Worm (Caenorhabditis elegans) whole organism, L3 larva: Measurements from ENCODE around the gene F17E9.5.

Experiments
- aly-2 ChIP-seq: fragments of 150-350 bp; optimal IDR thresholded peaks from 2 replicates; lab custom pipeline; 2014; ENCODE audit warnings: missing biosample characterization, missing genetic modification characterization
- ceh-16 ChIP-seq: sonication (generic microtip); optimal IDR thresholded peaks from 2 replicates; lab custom pipeline; 2017; ENCODE audit warnings: missing biosample characterization, missing genetic modification characterization
- ceh-28 ChIP-seq: fragments of 150-350 bp; optimal IDR thresholded peaks from 2 replicates; lab custom pipeline; 2014; ENCODE audit warnings: missing biosample characterization, missing genetic modification reagents, missing genetic modification characterization
- ceh-82 ChIP-seq: fragments of 150-350 bp; optimal IDR thresholded peaks from 2 replicates; lab custom pipeline; 2014; ENCODE audit warnings: missing biosample characterization, missing genetic modification characterization
- ceh-9 ChIP-seq: sonication (generic microtip); optimal IDR thresholded peaks from 2 replicates; lab custom pipeline; 2018; ENCODE audit warnings: missing biosample characterization, missing genetic modification characterization
- daf-12 ChIP-seq: fragments of 150-350 bp; optimal IDR thresholded peaks from 2 replicates; lab custom pipeline; 2014; ENCODE audit warnings: missing biosample characterization, missing genetic modification reagents, missing genetic modification characterization
- egl-27 ChIP-seq: sonication (generic microtip); optimal IDR thresholded peaks from 4 replicates; lab custom pipeline; 2017; ENCODE audit warnings: missing biosample characterization, missing genetic modification reagents, missing genetic modification characterization
- elt-1 ChIP-seq: fragments of 150-350 bp; optimal IDR thresholded peaks from 2 replicates; lab custom pipeline; 2014; ENCODE audit warnings: missing biosample characterization, missing genetic modification characterization
- elt-2 ChIP-seq: sonication (generic microtip); optimal IDR thresholded peaks from 2 replicates; lab custom pipeline; 2016; ENCODE audit warnings: missing genetic modification reagents, mild to moderate bottlenecking, missing genetic modification characterization, missing compliant biosample characterization
- eor-1 ChIP-seq, 2 experiments: fragments of 150-350 bp; optimal IDR thresholded peaks; 2 replicates each; lab custom pipeline; 2014 to 2018; ENCODE audit warnings: missing biosample characterization in 2 of 2, missing genetic modification characterization in 2 of 2
- fkh-10 ChIP-seq: sonication (generic microtip); optimal IDR thresholded peaks from 2 replicates; lab custom pipeline; 2017; ENCODE audit warnings: missing biosample characterization, missing genetic modification reagents, missing genetic modification characterization
- fos-1 ChIP-seq: fragments of 150-350 bp; optimal IDR thresholded peaks from 2 replicates; lab custom pipeline; 2014; ENCODE audit warnings: missing biosample characterization, missing genetic modification characterization
- hmg-11 ChIP-seq: sonication (generic microtip); optimal IDR thresholded peaks from 2 replicates; lab custom pipeline; 2016; ENCODE audit warnings: missing genetic modification characterization, missing compliant biosample characterization
- lin-15B ChIP-seq: fragments of 150-350 bp; optimal IDR thresholded peaks from 2 replicates; lab custom pipeline; 2014; ENCODE audit warnings: missing biosample characterization, missing genetic modification characterization
- nfya-1 ChIP-seq: sonication (generic microtip); optimal IDR thresholded peaks from 2 replicates; lab custom pipeline; 2017; ENCODE audit warnings: missing genetic modification characterization, mild to moderate bottlenecking, missing compliant biosample characterization, antibody characterized with exemption, moderate library complexity; ENCODE audit not compliant: insufficient read depth
- nhr-11 ChIP-seq: fragments of 150-350 bp; optimal IDR thresholded peaks from 2 replicates; lab custom pipeline; 2014; ENCODE audit warnings: missing biosample characterization, missing genetic modification characterization
- nhr-12 ChIP-seq: fragments of 150-350 bp; optimal IDR thresholded peaks from 2 replicates; lab custom pipeline; 2014; ENCODE audit warnings: missing biosample characterization, missing genetic modification characterization
- nhr-23 ChIP-seq: fragments of 150-350 bp; optimal IDR thresholded peaks from 2 replicates; lab custom pipeline; 2014; ENCODE audit warnings: missing biosample characterization, missing genetic modification reagents, missing genetic modification characterization
- nhr-237 ChIP-seq: fragments of 150-350 bp; optimal IDR thresholded peaks from 2 replicates; lab custom pipeline; 2014; ENCODE audit warnings: missing biosample characterization, missing genetic modification characterization
- nhr-25 ChIP-seq: sonication (generic microtip); optimal IDR thresholded peaks from 2 replicates; lab custom pipeline; 2017; ENCODE audit warnings: missing biosample characterization, missing genetic modification characterization
- nhr-28 ChIP-seq: fragments of 150-350 bp; optimal IDR thresholded peaks from 2 replicates; lab custom pipeline; 2014; ENCODE audit warnings: missing biosample characterization, missing genetic modification characterization
- nhr-43 ChIP-seq: sonication (generic microtip); optimal IDR thresholded peaks from 2 replicates; lab custom pipeline; 2016; ENCODE audit warnings: mild to moderate bottlenecking, missing genetic modification characterization, missing compliant biosample characterization; ENCODE audit not compliant: poor library complexity, severe bottlenecking
- pha-4 ChIP-seq: fragments of 150-350 bp; optimal IDR thresholded peaks from 2 replicates; lab custom pipeline; 2014; ENCODE audit warnings: missing biosample characterization, missing genetic modification reagents, missing genetic modification characterization
- pqm-1 ChIP-seq: fragments of 150-350 bp; optimal IDR thresholded peaks from 2 replicates; lab custom pipeline; 2017; ENCODE audit warnings: missing biosample characterization, missing genetic modification characterization, inconsistent platforms
- tbx-2 ChIP-seq: sonication (generic microtip); optimal IDR thresholded peaks from 2 replicates; lab custom pipeline; 2016; ENCODE audit warnings: mild to moderate bottlenecking, missing genetic modification characterization, missing compliant biosample characterization
- unc-39 ChIP-seq: sonication (generic microtip); optimal IDR thresholded peaks from 4 replicates; lab custom pipeline; 2017; ENCODE audit warnings: missing biosample characterization, missing genetic modification characterization
- zag-1 ChIP-seq: fragments of 150-350 bp; optimal IDR thresholded peaks from 2 replicates; lab custom pipeline; 2014; ENCODE audit warnings: missing biosample characterization, missing genetic modification characterization
- ztf-4 ChIP-seq: fragments of 150-350 bp; optimal IDR thresholded peaks from 2 replicates; lab custom pipeline; 2014; ENCODE audit warnings: missing biosample characterization, missing genetic modification characterization

The F17E9.5 gene

ce11 chrIV:8302648-8303161 is 42.9 kb upstream of the F17E9.5 start:
- no peak for TF ChIP-seq fos-1
- TF ChIP-seq ceh-9 (tag; lab: Kevin White, UChicago): no peak
- no peak for TF ChIP-seq hmg-11 (tag; lab: Kevin White, UChicago)
- TF ChIP-seq tbx-2: no peak
- TF ChIP-seq nhr-237 (tag; lab: Kevin White, UChicago): no peak
- TF ChIP-seq ceh-28 (tag; lab: Kevin White, UChicago): no peak
- TF ChIP-seq nhr-25 (tag; lab: Kevin White, UChicago): peak; percentile 52
- TF ChIP-seq nhr-11 (tag; lab: Kevin White, UChicago): no peak
- no peak for TF ChIP-seq pha-4 (tag; lab: Kevin White, UChicago)
- TF ChIP-seq nhr-43 (tag; lab: Kevin White, UChicago): no peak
- no peak for TF ChIP-seq ceh-16 (tag; lab: Kevin White, UChicago)
- no peak for TF ChIP-seq nhr-28 (tag; lab: Kevin White, UChicago)
- TF ChIP-seq unc-39 (tag; lab: Kevin White, UChicago): no peak
- no peak for TF ChIP-seq aly-2 (tag; lab: Kevin White, UChicago)
- peak; percentile 8 for TF ChIP-seq elt-1 (tag; lab: Kevin White, UChicago)
- TF ChIP-seq lin-15B (tag; lab: Kevin White, UChicago): no peak
- TF ChIP-seq pqm-1 (tag; lab: Kevin White, UChicago): no peak
- TF ChIP-seq daf-12 (tag; lab: Kevin White, UChicago): no peak

- TF ChIP-seq eor-1 (tag; optimal IDR thresholded peaks at IDR 0.05; lab: Kevin White, UChicago): no peak
- peak; percentile 9 for TF ChIP-seq pha-4 (tag; lab: Kevin White, UChicago)
- no peak for TF ChIP-seq elt-1 (tag; lab: Kevin White, UChicago)
Observed at ce11 chrIV:8303668-8304067, 42.0 kb upstream of the F17E9.5 start, which contains the start of gene vha-5. Gene vha-5, plus strand, starts transcription at chrIV:8303968.

- TF ChIP-seq nhr-43 (tag; lab: Kevin White, UChicago) (peak; percentile 37), pha-4 (tag; lab: Kevin White, UChicago) (no peak), nfya-1 (tag; lab: Kevin White, UChicago) (no peak)
Observed at ce11 chrIV:8307408-8307807, 38.2 kb upstream of the F17E9.5 start.

- TF ChIP-seq zag-1 (tag; lab: Kevin White, UChicago) (no peak), ztf-4 (tag; lab: Kevin White, UChicago) (no peak), ceh-82 (tag; lab: Kevin White, UChicago) (no peak), fkh-10 (no peak), elt-1 (tag; lab: Kevin White, UChicago) (no peak), eor-1 (tag; optimal IDR thresholded peaks at IDR 0.05; lab: Kevin White, UChicago) (no peak)
Observed at ce11 chrIV:8312105-8312504, 33.5 kb upstream of the F17E9.5 start.

ce11 chrIV:8312846-8313245 is 32.8 kb upstream of the F17E9.5 start, which contains the start of gene F35H10.10:
Gene F35H10.10, minus strand, starts transcription at chrIV:8312946.
- no peak for TF ChIP-seq ceh-9 (tag; lab: Kevin White, UChicago)
- TF ChIP-seq nhr-23: peak; percentile 21
- TF ChIP-seq, all 47 proteins: peak for 1

ce11 chrIV:8317800-8318199 is 27.8 kb upstream of the F17E9.5 start:
- TF ChIP-seq tbx-2 (no peak), nhr-23 (peak; percentile 34), nhr-12 (tag; lab: Kevin White, UChicago) (no peak), pha-4 (tag; lab: Kevin White, UChicago) (no peak), egl-27 (tag; lab: Kevin White, UChicago) (no peak), elt-2 (tag; lab: Kevin White, UChicago) (no peak)

- peak; percentile 27 for TF ChIP-seq nhr-25 (tag; lab: Kevin White, UChicago)
- TF ChIP-seq ceh-28 (tag; lab: Kevin White, UChicago): no peak
Observed at ce11 chrIV:8318799-8319198, 26.8 kb upstream of the F17E9.5 start.
